Fruit fly (Drosophila melanogaster) whole organism, prepupa: ENCODE measurements around the gene olf413.
A peak's percentile ranks its signal among the peaks of the same experiment; 100 is the strongest.

Source experiments
- CG10631 ChIP-seq: fragments of 200-800 bp; sonication (Bioruptor generic); optimal IDR thresholded peaks from 2 replicates; lab custom pipeline; 2016; ENCODE audit warnings: missing biosample characterization, missing genetic modification characterization
- CG10669 ChIP-seq: fragments of 200-800 bp; sonication (Bioruptor generic); optimal IDR thresholded peaks from 3 replicates; lab custom pipeline; 2018; ENCODE audit warnings: missing biosample characterization, mild to moderate bottlenecking, missing genetic modification characterization, moderate library complexity
- CG11294 ChIP-seq: fragments of 200-800 bp; sonication (Bioruptor generic); IDR thresholded peaks from 2 replicates; pipeline ENCODE4 v1.3.6; 2022; ENCODE audit warnings: missing biosample characterization, missing genetic modification characterization
- CG11762 ChIP-seq: fragments of 200-800 bp; sonication (Bioruptor generic); optimal IDR thresholded peaks from 3 replicates; lab custom pipeline; 2016; ENCODE audit warnings: missing biosample characterization, missing genetic modification characterization; ENCODE audit not compliant: insufficient read depth
- CG1621 ChIP-seq: fragments of 200-800 bp; sonication (Bioruptor generic); optimal IDR thresholded peaks from 3 replicates; lab custom pipeline; 2018; ENCODE audit warnings: missing biosample characterization, mild to moderate bottlenecking, missing genetic modification characterization
- CG16779 ChIP-seq: fragments of 200-800 bp; sonication (Bioruptor generic); optimal IDR thresholded peaks from 3 replicates; lab custom pipeline; 2017; ENCODE audit warnings: missing biosample characterization, mild to moderate bottlenecking, missing genetic modification characterization
- CG3032 ChIP-seq: fragments of 200-800 bp; optimal IDR thresholded peaks from 2 replicates; lab custom pipeline; 2019; ENCODE audit warnings: missing biosample characterization, mild to moderate bottlenecking, missing genetic modification characterization, moderate library complexity
- CG31627 ChIP-seq: fragments of 200-800 bp; sonication (Bioruptor generic); optimal IDR thresholded peaks from 3 replicates; lab custom pipeline; 2016; ENCODE audit warnings: missing biosample characterization, missing genetic modification characterization
- CG32006 ChIP-seq: fragments of 200-800 bp; sonication (Bioruptor generic); optimal IDR thresholded peaks from 3 replicates; lab custom pipeline; 2017; ENCODE audit warnings: missing biosample characterization, mild to moderate bottlenecking, missing genetic modification characterization
- CG34406 ChIP-seq: fragments of 200-800 bp; sonication (Bioruptor generic); optimal IDR thresholded peaks from 3 replicates; lab custom pipeline; 2016; ENCODE audit warnings: missing biosample characterization, missing genetic modification characterization
- CG3919 ChIP-seq: fragments of 200-800 bp; sonication (Bioruptor generic); optimal IDR thresholded peaks from 3 replicates; lab custom pipeline; 2016; ENCODE audit warnings: missing biosample characterization, missing genetic modification characterization
- CG4318 ChIP-seq: fragments of 200-800 bp; sonication (Bioruptor generic); optimal IDR thresholded peaks from 3 replicates; lab custom pipeline; 2017; ENCODE audit warnings: missing biosample characterization, mild to moderate bottlenecking, missing genetic modification characterization
- CG6276 ChIP-seq: fragments of 200-800 bp; sonication (Bioruptor generic); optimal IDR thresholded peaks from 2 replicates; lab custom pipeline; 2017; ENCODE audit warnings: missing biosample characterization, mild to moderate bottlenecking, missing genetic modification characterization
- CG6808 ChIP-seq: fragments of 200-800 bp; sonication (Bioruptor generic); optimal IDR thresholded peaks from 3 replicates; lab custom pipeline; 2017; ENCODE audit warnings: missing biosample characterization, missing genetic modification characterization, mild to moderate bottlenecking, moderate library complexity, missing genetic modification reagents
- CG6854 ChIP-seq: fragments of 200-800 bp; sonication (Bioruptor generic); optimal IDR thresholded peaks from 2 replicates; lab custom pipeline; 2017; ENCODE audit warnings: missing biosample characterization, mild to moderate bottlenecking, missing genetic modification characterization
- CG7368 ChIP-seq: fragments of 200-800 bp; sonication (Bioruptor generic); optimal IDR thresholded peaks from 3 replicates; lab custom pipeline; 2016; ENCODE audit warnings: missing biosample characterization, missing genetic modification characterization
- CG8319 ChIP-seq: fragments of 200-800 bp; sonication (Bioruptor generic); optimal IDR thresholded peaks from 3 replicates; lab custom pipeline; 2016; ENCODE audit warnings: missing biosample characterization, missing genetic modification characterization
- CG8632 ChIP-seq: fragments of 200-800 bp; sonication (Bioruptor generic); optimal IDR thresholded peaks from 3 replicates; lab custom pipeline; 2016; ENCODE audit warnings: missing biosample characterization, missing genetic modification characterization
- CG9139 ChIP-seq: fragments of 200-800 bp; sonication (Bioruptor generic); optimal IDR thresholded peaks from 3 replicates; lab custom pipeline; 2017; ENCODE audit warnings: missing biosample characterization, mild to moderate bottlenecking, missing genetic modification characterization
- Eip78C ChIP-seq: fragments of 200-800 bp; sonication (Bioruptor generic); peaks from one replicate; lab custom pipeline; 2016; ENCODE audit warnings: missing biosample characterization, missing genetic modification characterization
- Eip93F ChIP-seq: fragments of 200-800 bp; sonication (Bioruptor generic); optimal IDR thresholded peaks from 2 replicates; lab custom pipeline; 2016; ENCODE audit warnings: missing biosample characterization, mild to moderate bottlenecking, missing genetic modification characterization
- Ets21C ChIP-seq: fragments of 200-800 bp; sonication (Bioruptor generic); optimal IDR thresholded peaks from 3 replicates; lab custom pipeline; 2016; ENCODE audit warnings: missing biosample characterization, missing genetic modification characterization
- Ets96B ChIP-seq: fragments of 200-800 bp; optimal IDR thresholded peaks from 2 replicates; lab custom pipeline; 2019; ENCODE audit warnings: missing biosample characterization, mild to moderate bottlenecking, missing genetic modification characterization, moderate library complexity
- Gug ChIP-seq: fragments of 200-800 bp; sonication (Bioruptor generic); IDR thresholded peaks from 2 replicates; pipeline ENCODE4 v1.3.6; 2022; ENCODE audit warnings: missing biosample characterization, missing genetic modification characterization
- Hr4 ChIP-seq: fragments of 200-800 bp; sonication (Bioruptor generic); optimal IDR thresholded peaks from 3 replicates; lab custom pipeline; 2016; ENCODE audit warnings: missing biosample characterization, missing genetic modification characterization
- Lpt ChIP-seq: fragments of 200-800 bp; sonication (Bioruptor generic); optimal IDR thresholded peaks from 3 replicates; lab custom pipeline; 2016; ENCODE audit warnings: missing biosample characterization, missing genetic modification characterization
- Sox15 ChIP-seq: fragments of 200-800 bp; sonication (Bioruptor generic); optimal IDR thresholded peaks from 3 replicates; lab custom pipeline; 2016; ENCODE audit warnings: missing biosample characterization, missing genetic modification characterization
- achi ChIP-seq: fragments of 200-800 bp; sonication (Bioruptor generic); optimal IDR thresholded peaks from 3 replicates; lab custom pipeline; 2016; ENCODE audit warnings: missing biosample characterization, missing genetic modification characterization
- cyc ChIP-seq: fragments of 200-800 bp; sonication (Bioruptor generic); optimal IDR thresholded peaks from 3 replicates; lab custom pipeline; 2016; ENCODE audit warnings: missing biosample characterization, missing genetic modification characterization
- dsx ChIP-seq: fragments of 200-800 bp; optimal IDR thresholded peaks from 3 replicates; lab custom pipeline; 2019; ENCODE audit warnings: missing biosample characterization, mild to moderate bottlenecking, missing genetic modification characterization, moderate library complexity; ENCODE audit not compliant: poor library complexity, severe bottlenecking
- eg ChIP-seq: fragments of 200-800 bp; sonication (Bioruptor generic); IDR thresholded peaks from 3 replicates; pipeline ENCODE4 v1.3.6; 2022; ENCODE audit warnings: missing biosample characterization, missing genetic modification characterization
- esn ChIP-seq: fragments of 200-800 bp; sonication (Bioruptor generic); optimal IDR thresholded peaks from 2 replicates; lab custom pipeline; 2016; ENCODE audit warnings: missing biosample characterization, mild to moderate bottlenecking, missing genetic modification characterization, moderate library complexity
- fd59A ChIP-seq: fragments of 200-800 bp; sonication (Bioruptor generic); optimal IDR thresholded peaks from 2 replicates; lab custom pipeline; 2017; ENCODE audit warnings: missing biosample characterization, mild to moderate bottlenecking, missing genetic modification characterization, missing genetic modification reagents
- fd85E ChIP-seq: fragments of 200-800 bp; sonication (Bioruptor generic); optimal IDR thresholded peaks from 3 replicates; lab custom pipeline; 2016; ENCODE audit warnings: missing biosample characterization, missing genetic modification characterization
- fkh ChIP-seq: fragments of 200-800 bp; sonication (Bioruptor generic); optimal IDR thresholded peaks from 3 replicates; lab custom pipeline; 2017; ENCODE audit warnings: missing biosample characterization, mild to moderate bottlenecking, missing genetic modification characterization, moderate library complexity
- net ChIP-seq: fragments of 200-800 bp; sonication (Bioruptor generic); optimal IDR thresholded peaks from 3 replicates; lab custom pipeline; 2016; ENCODE audit warnings: missing biosample characterization, missing genetic modification characterization
- pdm3 ChIP-seq: fragments of 200-800 bp; sonication (Bioruptor generic); optimal IDR thresholded peaks from 3 replicates; lab custom pipeline; 2016; ENCODE audit warnings: missing biosample characterization, missing genetic modification characterization
- salr ChIP-seq, 2 experiments: fragments of 200-800 bp; sonication (Bioruptor generic); optimal IDR thresholded peaks; 3 replicates each; lab custom pipeline; 2016 to 2018; ENCODE audit warnings: missing biosample characterization in 2 of 2, missing genetic modification characterization in 2 of 2, mild to moderate bottlenecking in 1 of 2
- ss ChIP-seq, 2 experiments: fragments of 200-800 bp; sonication (Bioruptor generic); optimal IDR thresholded peaks; 2 replicates in 1 of 2; 3 replicates in 1 of 2; lab custom pipeline; 2017 to 2018; ENCODE audit warnings: mild to moderate bottlenecking in 2 of 2, missing biosample characterization in 2 of 2, missing genetic modification characterization in 2 of 2, moderate library complexity in 1 of 2
- svp ChIP-seq: fragments of 200-800 bp; sonication (Bioruptor generic); peaks from one replicate; lab custom pipeline; 2016; ENCODE audit warnings: missing biosample characterization, missing genetic modification characterization
- vri ChIP-seq: fragments of 200-800 bp; sonication (Bioruptor generic); optimal IDR thresholded peaks from 3 replicates; lab custom pipeline; 2016; ENCODE audit warnings: missing biosample characterization, mild to moderate bottlenecking, missing genetic modification characterization

The olf413 gene

dm6 chr3L:22187364-22187763, 51.5 kb downstream of the olf413 start:
- TF ChIP-seq cyc (GFP tag; lab: Kevin White, UChicago) (no peak), CG16779 (tag; lab: Kevin White, UChicago) (no peak), fkh (no peak), CG31627 (GFP tag; lab: Kevin White, UChicago) (no peak), CG34406 (GFP tag; lab: Kevin White, UChicago) (no peak), CG10631 (GFP tag; lab: Kevin White, UChicago) (no peak), CG6276 (GFP tag; lab: Kevin White, UChicago) (no peak), Hr4 (GFP tag; lab: Kevin White, UChicago) (no peak), pdm3 (GFP tag; lab: Kevin White, UChicago) (peak; percentile 0), Ets96B (peak; percentile 30), CG3919 (GFP tag; lab: Kevin White, UChicago) (peak; percentile 4), CG11294 (no peak), CG9139 (GFP tag; lab: Kevin White, UChicago) (no peak), Eip78C (GFP tag; lab: Kevin White, UChicago) (peak; percentile 9), ss (GFP tag; optimal IDR thresholded peaks at IDR 0.05; lab: Kevin White, UChicago) (peak in 1 of 2 experiments; percentile 18), fd59A (peak; percentile 25), eg (GFP tag; lab: Robert Waterston, UW) (no peak), CG1621 (tag; lab: Kevin White, UChicago) (peak; percentile 43), CG32006 (GFP tag; lab: Kevin White, UChicago) (peak; percentile 33), Gug (GFP tag; lab: Robert Waterston, UW) (no peak)

DNA sequence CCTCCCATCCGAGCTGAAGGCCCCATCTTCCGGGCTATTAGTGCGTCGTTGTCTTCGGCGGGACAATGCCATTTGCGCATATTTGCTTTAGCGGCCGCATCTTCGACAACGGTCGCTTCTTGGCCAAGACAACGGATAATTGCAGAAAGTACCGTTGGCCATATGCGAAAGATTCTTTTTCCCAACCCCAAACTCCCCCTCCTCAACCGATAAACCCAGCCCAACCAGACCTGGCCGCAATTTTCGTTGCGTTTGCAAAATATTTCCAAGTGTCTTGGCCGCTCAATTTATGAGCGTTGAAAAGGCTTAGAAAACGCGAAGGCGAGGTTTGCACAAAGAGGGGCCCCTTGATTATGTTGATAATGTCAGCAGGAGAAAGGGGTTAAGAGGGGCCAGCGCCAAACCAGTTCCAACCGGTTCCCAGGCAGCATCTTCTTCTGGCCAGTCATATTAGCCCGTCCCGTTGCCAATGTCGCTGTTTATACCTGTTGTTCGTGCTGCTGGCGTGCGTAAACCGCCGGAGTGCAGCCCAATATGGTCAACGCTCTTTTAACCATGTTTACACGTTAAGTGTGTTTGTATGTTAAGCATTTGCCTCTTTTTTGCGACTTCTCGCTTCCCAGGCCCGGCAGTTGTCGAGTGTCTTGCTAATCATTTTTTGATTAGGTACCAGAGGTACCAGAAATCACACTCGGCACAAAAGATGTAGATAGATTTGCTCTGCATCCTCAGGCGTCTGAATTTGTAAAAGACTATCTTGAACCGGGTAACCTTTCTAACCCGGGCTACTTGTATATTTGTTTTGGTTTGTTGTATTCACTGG, 55.4 kb downstream of the olf413 start:
- TF ChIP-seq svp (GFP tag; lab: Kevin White, UChicago) (peak; percentile 59), CG4318 (GFP tag; lab: Kevin White, UChicago) (no peak), salr (GFP tag; optimal IDR thresholded peaks at IDR 0.05; lab: Kevin White, UChicago) (peak in 1 of 2 experiments; percentile 17), vri (GFP tag; lab: Kevin White, UChicago) (peak; percentile 13), CG1621 (tag; lab: Kevin White, UChicago) (peak; percentile 13), CG7368 (GFP tag; lab: Kevin White, UChicago) (no peak), CG6854 (GFP tag; lab: Kevin White, UChicago) (peak; percentile 18), Eip78C (GFP tag; lab: Kevin White, UChicago) (peak; percentile 37), Hr4 (GFP tag; lab: Kevin White, UChicago) (peak; percentile 7)

DNA sequence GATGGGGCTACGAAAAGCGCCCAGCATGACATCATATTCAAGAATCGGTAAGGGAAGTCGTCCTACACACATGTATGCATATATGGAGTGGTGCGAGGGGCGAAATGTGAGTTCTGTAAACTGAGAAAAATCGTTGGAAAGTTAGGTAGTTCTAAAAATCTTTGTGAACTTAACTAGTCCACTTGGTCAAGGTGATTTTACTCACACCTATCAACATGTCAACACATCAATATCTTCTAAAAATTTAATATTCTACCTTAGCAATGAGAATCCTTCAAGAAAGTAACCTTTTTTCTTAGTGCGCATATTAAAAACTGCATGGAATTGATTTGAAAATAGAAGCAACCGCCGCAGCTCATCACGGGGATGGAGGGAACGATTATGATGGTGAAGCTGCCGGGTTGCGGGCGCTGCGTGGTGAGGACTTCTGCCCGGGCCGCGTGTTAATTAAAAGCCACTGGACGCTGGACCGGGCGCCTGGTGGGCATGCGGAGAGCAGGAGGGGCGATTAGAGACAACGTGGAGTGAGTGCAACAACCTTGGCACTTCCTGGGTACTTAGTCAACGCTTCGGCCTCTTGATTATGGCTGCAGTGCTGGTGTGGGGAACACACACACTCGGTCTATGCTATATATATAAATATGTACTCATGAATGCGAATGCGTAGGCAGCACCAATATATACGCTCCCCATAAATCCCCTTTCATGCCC, 56.5 kb downstream of the olf413 start:
- TF ChIP-seq dsx (peak; percentile 16), CG6808 (GFP tag; lab: Kevin White, UChicago) (peak; percentile 39), Sox15 (GFP tag; lab: Kevin White, UChicago) (no peak), CG34406 (GFP tag; lab: Kevin White, UChicago) (no peak), Eip93F (GFP tag; lab: Kevin White, UChicago) (no peak), Lpt (GFP tag; lab: Kevin White, UChicago) (peak; percentile 49), achi (GFP tag; lab: Kevin White, UChicago) (peak; percentile 60), CG1621 (tag; lab: Kevin White, UChicago) (no peak), CG8632 (GFP tag; lab: Kevin White, UChicago) (peak; percentile 22), net (GFP tag; lab: Kevin White, UChicago) (no peak), CG3919 (GFP tag; lab: Kevin White, UChicago) (peak; percentile 46), esn (GFP tag; lab: Kevin White, UChicago) (peak; percentile 19), fkh (no peak), pdm3 (GFP tag; lab: Kevin White, UChicago) (peak; percentile 42), CG11762 (GFP tag; lab: Kevin White, UChicago) (no peak), CG6854 (GFP tag; lab: Kevin White, UChicago) (no peak), CG32006 (GFP tag; lab: Kevin White, UChicago) (peak; percentile 62), CG6276 (GFP tag; lab: Kevin White, UChicago) (no peak), CG10669 (GFP tag; lab: Kevin White, UChicago) (peak; percentile 42), salr (GFP tag; optimal IDR thresholded peaks at IDR 0.05; lab: Kevin White, UChicago) (peak in 1 of 2 experiments; percentile 58), CG8319 (GFP tag; lab: Kevin White, UChicago) (no peak), Ets21C (GFP tag; lab: Kevin White, UChicago) (no peak), cyc (GFP tag; lab: Kevin White, UChicago) (peak; percentile 8), CG31627 (GFP tag; lab: Kevin White, UChicago) (peak; percentile 26), fd85E (GFP tag; lab: Kevin White, UChicago) (no peak), Ets96B (peak; percentile 50), fd59A (peak; percentile 38), CG16779 (tag; lab: Kevin White, UChicago) (no peak), CG3032 (tag; lab: Kevin White, UChicago) (peak; percentile 45), Eip78C (GFP tag; lab: Kevin White, UChicago) (peak; percentile 83)
